Fruit fly (Drosophila melanogaster) whole organism, embryonic: ENCODE data around the gene fzy.

Experiments
- BtbVII ChIP-seq: fragments of 200-800 bp; sonication (Bioruptor generic); optimal IDR thresholded peaks from 3 replicates; lab custom pipeline; 2017; ENCODE audit warnings: missing biosample characterization, mild to moderate bottlenecking, missing genetic modification characterization
- CG10431 ChIP-seq: fragments of 200-800 bp; sonication (Bioruptor generic); optimal IDR thresholded peaks from 3 replicates; lab custom pipeline; 2018; ENCODE audit warnings: missing biosample characterization, mild to moderate bottlenecking, missing genetic modification characterization
- CG10543 ChIP-seq: fragments of 200-800 bp; sonication (Bioruptor generic); optimal IDR thresholded peaks from 3 replicates; lab custom pipeline; 2017; ENCODE audit warnings: missing biosample characterization, mild to moderate bottlenecking, missing genetic modification characterization, moderate library complexity
- CG12236 ChIP-seq: fragments of 200-800 bp; sonication (Bioruptor generic); optimal IDR thresholded peaks from 2 replicates; lab custom pipeline; 2016; ENCODE audit warnings: missing biosample characterization, missing genetic modification characterization
- CG13296 ChIP-seq: fragments of 200-800 bp; sonication (Bioruptor generic); optimal IDR thresholded peaks from 3 replicates; lab custom pipeline; 2018; ENCODE audit warnings: missing biosample characterization, mild to moderate bottlenecking, missing genetic modification characterization
- CG13894 ChIP-seq: fragments of 200-800 bp; sonication (Bioruptor generic); optimal IDR thresholded peaks from 3 replicates; lab custom pipeline; 2018; ENCODE audit warnings: missing biosample characterization, mild to moderate bottlenecking, missing genetic modification characterization, moderate library complexity
- CG14710 ChIP-seq: fragments of 200-800 bp; sonication (Bioruptor generic); optimal IDR thresholded peaks from 3 replicates; lab custom pipeline; 2019; ENCODE audit warnings: missing biosample characterization, mild to moderate bottlenecking, missing genetic modification characterization, moderate library complexity
- CG18011 ChIP-seq: fragments of 200-800 bp; sonication (Bioruptor generic); optimal IDR thresholded peaks from 2 replicates; lab custom pipeline; 2017; ENCODE audit warnings: missing biosample characterization, missing genetic modification characterization, mild to moderate bottlenecking, moderate library complexity, missing genotype
- CG2202 ChIP-seq: fragments of 200-800 bp; sonication (Bioruptor generic); optimal IDR thresholded peaks from 2 replicates; lab custom pipeline; 2018; ENCODE audit warnings: missing biosample characterization, mild to moderate bottlenecking, missing genetic modification characterization
- CG6175 ChIP-seq: fragments of 200-800 bp; sonication (Bioruptor generic); IDR thresholded peaks from 3 replicates; pipeline ENCODE4 v1.3.6; 2022; ENCODE audit warnings: missing biosample characterization, missing genetic modification characterization
- CG6272 ChIP-seq: fragments of 200-800 bp; sonication (Bioruptor generic); IDR thresholded peaks from 2 replicates; pipeline ENCODE4 v1.3.6; 2022; ENCODE audit warnings: missing biosample characterization, missing genetic modification characterization
- CG6689 ChIP-seq: fragments of 200-800 bp; sonication (Bioruptor generic); IDR thresholded peaks from 2 replicates; pipeline ENCODE4 v1.3.6; 2022; ENCODE audit warnings: missing biosample characterization, missing genetic modification characterization
- CG6813 ChIP-seq: fragments of 200-800 bp; sonication (Bioruptor generic); optimal IDR thresholded peaks from 2 replicates; lab custom pipeline; 2017; ENCODE audit warnings: missing biosample characterization, missing genetic modification characterization, mild to moderate bottlenecking, moderate library complexity, missing genetic modification reagents
- CG6854 ChIP-seq: fragments of 200-800 bp; sonication (Bioruptor generic); optimal IDR thresholded peaks from 3 replicates; lab custom pipeline; 2017; ENCODE audit warnings: missing biosample characterization, mild to moderate bottlenecking, missing genetic modification characterization
- CG7963 ChIP-seq: fragments of 200-800 bp; sonication (Bioruptor generic); IDR thresholded peaks from 3 replicates; pipeline ENCODE4 v1.3.6; 2022; ENCODE audit warnings: missing biosample characterization, missing genetic modification characterization; ENCODE audit not compliant: partially characterized antibody
- CG7987 ChIP-seq: fragments of 200-800 bp; sonication (Bioruptor generic); optimal IDR thresholded peaks from 2 replicates; lab custom pipeline; 2018; ENCODE audit warnings: missing biosample characterization, mild to moderate bottlenecking, missing genetic modification characterization, moderate library complexity
- CG9932 ChIP-seq: fragments of 200-800 bp; sonication (Bioruptor generic); IDR thresholded peaks from 2 replicates; pipeline ENCODE4 v1.3.6; 2022; ENCODE audit warnings: missing biosample characterization, missing genetic modification characterization
- Dek ChIP-seq: fragments of 200-800 bp; sonication (Bioruptor generic); optimal IDR thresholded peaks from 3 replicates; lab custom pipeline; 2019; ENCODE audit warnings: missing biosample characterization, mild to moderate bottlenecking, missing genetic modification characterization, moderate library complexity
- Dip2 ChIP-seq: fragments of 200-800 bp; sonication (Bioruptor generic); IDR thresholded peaks from 2 replicates; pipeline ENCODE4 v1.3.6; 2022; ENCODE audit warnings: missing biosample characterization, missing genetic modification characterization
- E2f2 ChIP-seq: fragments of 200-800 bp; sonication (Bioruptor generic); IDR thresholded peaks from 2 replicates; pipeline ENCODE4 v1.3.6; 2022; ENCODE audit warnings: missing biosample characterization, missing genetic modification characterization
- HHEX ChIP-seq: fragments of 200-800 bp; sonication (Bioruptor generic); optimal IDR thresholded peaks from 3 replicates; lab custom pipeline; 2017; ENCODE audit warnings: missing biosample characterization, mild to moderate bottlenecking, missing genetic modification characterization, missing genetic modification reagents
- HLHmδ ChIP-seq: fragments of 200-800 bp; sonication (Bioruptor generic); optimal IDR thresholded peaks from 2 replicates; lab custom pipeline; 2018; ENCODE audit warnings: missing biosample characterization, mild to moderate bottlenecking, missing genetic modification characterization, moderate library complexity
- Hmr ChIP-seq: fragments of 200-800 bp; sonication (Bioruptor generic); optimal IDR thresholded peaks from 3 replicates; lab custom pipeline; 2017; ENCODE audit warnings: mild to moderate bottlenecking, missing biosample characterization, missing genetic modification reagents, missing genetic modification characterization
- Hsf ChIP-seq: fragments of 200-800 bp; sonication (Bioruptor generic); optimal IDR thresholded peaks from 3 replicates; lab custom pipeline; 2016; ENCODE audit warnings: missing biosample characterization, missing genetic modification characterization
- Max ChIP-seq: fragments of 200-800 bp; sonication (Bioruptor generic); optimal IDR thresholded peaks from 2 replicates; lab custom pipeline; 2016; ENCODE audit warnings: missing biosample characterization, mild to moderate bottlenecking, missing genetic modification characterization
- Oli ChIP-seq: fragments of 200-800 bp; sonication (Bioruptor generic); optimal IDR thresholded peaks from 2 replicates; lab custom pipeline; 2018; ENCODE audit warnings: missing biosample characterization, mild to moderate bottlenecking, missing genetic modification characterization, moderate library complexity
- Spps ChIP-seq: fragments of 200-800 bp; sonication (Bioruptor generic); optimal IDR thresholded peaks from 2 replicates; lab custom pipeline; 2018; ENCODE audit warnings: missing biosample characterization, mild to moderate bottlenecking, missing genetic modification characterization
- Xbp1 ChIP-seq: fragments of 200-800 bp; sonication (Bioruptor generic); optimal IDR thresholded peaks from 3 replicates; lab custom pipeline; 2016; ENCODE audit warnings: missing biosample characterization, mild to moderate bottlenecking, missing genetic modification characterization
- bcd ChIP-seq: fragments of 200-800 bp; sonication (Bioruptor generic); optimal IDR thresholded peaks from 2 replicates; lab custom pipeline; 2017; ENCODE audit warnings: missing biosample characterization, mild to moderate bottlenecking, missing genetic modification characterization
- da ChIP-seq: fragments of 200-800 bp; sonication (Bioruptor generic); optimal IDR thresholded peaks from 2 replicates; lab custom pipeline; 2016; ENCODE audit warnings: missing biosample characterization, missing genetic modification characterization
- danr ChIP-seq: fragments of 200-800 bp; sonication (Bioruptor generic); IDR thresholded peaks from 2 replicates; pipeline ENCODE4 v1.3.6; 2022; ENCODE audit warnings: missing biosample characterization, missing genetic modification characterization
- ftz-f1 ChIP-seq: fragments of 200-800 bp; sonication (Bioruptor generic); optimal IDR thresholded peaks from 2 replicates; lab custom pipeline; 2016; ENCODE audit warnings: missing biosample characterization, missing genetic modification characterization
- gcm ChIP-seq: fragments of 200-800 bp; sonication (Bioruptor generic); optimal IDR thresholded peaks from 2 replicates; lab custom pipeline; 2019; ENCODE audit warnings: missing biosample characterization, mild to moderate bottlenecking, missing genetic modification characterization, moderate library complexity
- gro ChIP-seq: fragments of 200-800 bp; sonication (Bioruptor generic); optimal IDR thresholded peaks from 2 replicates; lab custom pipeline; 2016; ENCODE audit warnings: missing biosample characterization, missing genetic modification characterization
- hbn ChIP-seq: fragments of 200-800 bp; sonication (Bioruptor generic); IDR thresholded peaks from 2 replicates; pipeline ENCODE4 v1.3.6; 2022; ENCODE audit warnings: missing biosample characterization, missing genetic modification characterization; ENCODE audit not compliant: partially characterized antibody
- lbe ChIP-seq: fragments of 200-800 bp; sonication (Bioruptor generic); optimal IDR thresholded peaks from 2 replicates; lab custom pipeline; 2016; ENCODE audit warnings: missing biosample characterization, mild to moderate bottlenecking, missing genetic modification characterization
- lola ChIP-seq, 3 experiments: fragments of >200 bp in 2 of 3; fragments of 200-800 bp in 1 of 3; sonication (Bioruptor generic) in 1 of 3; optimal IDR thresholded peaks; 2 replicates each; lab custom pipeline; 2017 to 2019; ENCODE audit warnings: missing biosample characterization in 3 of 3, missing genetic modification characterization in 3 of 3, mild to moderate bottlenecking in 1 of 3, moderate library complexity in 1 of 3
- lov ChIP-seq, 2 experiments: fragments of 200-800 bp in 1 of 2; fragments of >200 bp in 1 of 2; sonication (Bioruptor generic) in 1 of 2; IDR thresholded peaks in 1 of 2; optimal IDR thresholded peaks in 1 of 2; 2 replicates in 1 of 2; 3 replicates in 1 of 2; pipeline versions ENCODE4 v1.3.6 to Lab custom; 2017 to 2022; ENCODE audit warnings: missing biosample characterization in 1 of 2, missing genetic modification characterization in 1 of 2
- pnt ChIP-seq: fragments of 200-800 bp; sonication (Bioruptor generic); optimal IDR thresholded peaks from 3 replicates; lab custom pipeline; 2016; ENCODE audit warnings: missing biosample characterization, missing genetic modification characterization
- pum ChIP-seq: fragments of 200-800 bp; sonication (Bioruptor generic); optimal IDR thresholded peaks from 2 replicates; lab custom pipeline; 2016; ENCODE audit warnings: missing biosample characterization, missing genetic modification characterization
- sc ChIP-seq, 3 experiments: fragments of >200 bp in 2 of 3; fragments of 200-800 bp in 1 of 3; sonication (Bioruptor generic) in 1 of 3; optimal IDR thresholded peaks; 2 replicates in 2 of 3; 3 replicates in 1 of 3; lab custom pipeline; 2017; ENCODE audit warnings: mild to moderate bottlenecking in 1 of 3, missing biosample characterization in 1 of 3, missing genetic modification characterization in 1 of 3, missing genetic modification reagents in 1 of 3
- sens ChIP-seq: fragments of 200-800 bp; sonication (Bioruptor generic); peaks from one replicate; lab custom pipeline; 2016; ENCODE audit warnings: missing biosample characterization, missing genetic modification characterization
- sisA ChIP-seq: fragments of 200-800 bp; sonication (Bioruptor generic); IDR thresholded peaks from 2 replicates; pipeline ENCODE4 v1.3.6; 2022; ENCODE audit warnings: missing biosample characterization, missing genetic modification characterization
- stwl ChIP-seq: fragments of 200-800 bp; sonication (Bioruptor generic); optimal IDR thresholded peaks from 3 replicates; lab custom pipeline; 2018; ENCODE audit warnings: missing biosample characterization, mild to moderate bottlenecking, missing genetic modification characterization, moderate library complexity
- twi ChIP-seq: fragments of 200-800 bp; optimal IDR thresholded peaks from 2 replicates; lab custom pipeline; 2019; ENCODE audit warnings: missing biosample characterization, mild to moderate bottlenecking, missing genetic modification characterization, moderate library complexity
- vnd ChIP-seq: fragments of 200-800 bp; sonication (Bioruptor generic); IDR thresholded peaks from 3 replicates; pipeline ENCODE4 v1.3.6; 2022; ENCODE audit warnings: missing biosample characterization, missing genetic modification characterization; ENCODE audit not compliant: partially characterized antibody
- z ChIP-seq: fragments of 200-800 bp; sonication (Bioruptor generic); IDR thresholded peaks from 3 replicates; pipeline ENCODE4 v1.3.6; 2022; ENCODE audit warnings: missing biosample characterization, missing genetic modification characterization

Gene fzy

DNA sequence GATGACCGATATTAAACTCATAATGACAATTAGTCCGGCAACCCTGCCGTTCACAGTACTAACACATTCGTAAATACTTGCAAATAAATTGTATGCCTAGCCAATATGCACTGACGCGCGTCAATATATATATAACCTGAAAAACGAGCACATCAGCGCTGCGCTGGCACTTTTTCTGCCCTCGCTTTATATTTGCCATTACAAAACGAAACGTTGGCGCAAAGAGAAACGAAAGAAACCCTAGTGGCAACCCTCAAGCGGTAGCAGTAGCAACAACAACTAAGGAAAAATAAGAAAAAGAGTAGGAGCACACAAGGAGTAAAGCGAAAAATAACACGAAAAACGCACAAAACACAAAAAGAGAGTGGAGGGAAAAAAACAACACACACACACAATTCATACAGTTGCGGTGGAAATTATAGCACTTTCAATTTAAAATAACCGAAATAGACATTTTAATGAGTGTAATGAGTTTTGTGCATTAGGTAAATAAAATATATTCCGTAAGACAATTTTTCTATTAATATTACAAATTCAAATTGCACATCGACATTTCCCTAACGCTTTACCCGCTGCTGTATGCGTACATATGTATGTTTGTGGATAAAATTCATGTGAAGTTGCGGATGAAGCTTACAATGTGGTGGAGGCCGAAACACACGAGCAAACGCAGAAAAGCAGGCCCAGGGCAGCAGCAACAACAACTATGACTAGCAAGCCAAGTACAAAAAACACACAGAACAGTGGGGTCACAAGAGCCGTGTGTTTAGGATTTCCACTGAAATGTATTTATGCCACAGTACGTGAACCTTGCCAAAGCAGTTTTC lies 40.2 kb downstream of the fzy start (continued):
- TF ChIP-seq Oli (tag; lab: Kevin White, UChicago) (peak; percentile 99), CG18011 (peak; percentile 93), danr (peak; percentile 98), CG2202 (tag; lab: Kevin White, UChicago) (peak; percentile 99), gcm (peak; percentile 99), stwl (peak; percentile 27), Dip2 (peak; percentile 74), HHEX (GFP tag; lab: Kevin White, UChicago) (peak; percentile 99), pnt (GFP tag; lab: Kevin White, UChicago) (peak; percentile 97), CG7987 (GFP tag; lab: Kevin White, UChicago) (peak; percentile 97), CG6813 (GFP tag; lab: Kevin White, UChicago) (peak; percentile 99), CG10543 (GFP tag; lab: Kevin White, UChicago) (peak; percentile 99), sens (GFP tag; lab: Kevin White, UChicago) (peak; percentile 100), Xbp1 (peak; percentile 99), vnd (GFP tag; lab: Robert Waterston, UW) (no peak), CG6175 (GFP tag; lab: Robert Waterston, UW) (peak; percentile 98), CG13296 (GFP tag; lab: Kevin White, UChicago) (peak; percentile 99), CG9932 (GFP tag; lab: Robert Waterston, UW) (peak; percentile 99), ftz-f1 (GFP tag; lab: Kevin White, UChicago) (peak; percentile 90), lbe (peak; percentile 97), gro (GFP tag; lab: Kevin White, UChicago) (peak; percentile 98), da (GFP tag; lab: Kevin White, UChicago) (peak; percentile 94), CG10431 (GFP tag; lab: Kevin White, UChicago) (peak; percentile 96), Hmr (GFP tag; lab: Kevin White, UChicago) (peak; percentile 99), BtbVII (peak; percentile 99), CG13894 (tag; lab: Kevin White, UChicago) (peak; percentile 99), CG12236 (GFP tag; lab: Kevin White, UChicago) (peak; percentile 94), Max (GFP tag; lab: Kevin White, UChicago) (peak; percentile 99), sisA (GFP tag; lab: Robert Waterston, UW) (peak; percentile 99), E2f2 (peak; percentile 91), HLHmδ (GFP tag; lab: Kevin White, UChicago) (peak; percentile 1), pum (GFP tag; lab: Kevin White, UChicago) (peak; percentile 98), Spps (tag; lab: Kevin White, UChicago) (peak; percentile 99), twi (tag; lab: Kevin White, UChicago) (peak; percentile 97), CG7963 (GFP tag; lab: Robert Waterston, UW) (no peak), Dek (tag; lab: Kevin White, UChicago) (peak; percentile 99), lola (GFP tag; optimal IDR thresholded peaks at IDR 0.05; lab: Kevin White, UChicago) (peak in 1 of 3 experiments; percentile 98), bcd (GFP tag; lab: Kevin White, UChicago) (peak; percentile 99), CG6272 (peak; percentile 97), lov (optimal IDR thresholded peaks at IDR 0.05; lab: Kevin White, UChicago) (no peak), lov (GFP tag; IDR thresholded peaks at IDR 0.05; lab: Robert Waterston, UW) (peak; percentile 98), CG14710 (tag; lab: Kevin White, UChicago) (peak; percentile 98), CG6689 (peak; percentile 99), hbn (no peak), z (GFP tag; lab: Robert Waterston, UW) (peak; percentile 84), CG6854 (peak; percentile 99), sc (optimal IDR thresholded peaks at IDR 0.05; lab: Kevin White, UChicago) (no peak), sc (GFP tag; optimal IDR thresholded peaks at IDR 0.05; lab: Kevin White, UChicago) (peak; percentile 98), Hsf (GFP tag; lab: Kevin White, UChicago) (peak; percentile 99)
